Fruit fly (Drosophila melanogaster) whole organism, embryonic: ENCODE measurements around the gene TTLL5.
A peak's percentile ranks its signal among the peaks of the same experiment; 100 is the strongest.

ENCODE experiments used
- Aef1 ChIP-seq: fragments of 200-800 bp; sonication (Bioruptor generic); IDR thresholded peaks from 3 replicates; pipeline ENCODE4 v1.3.6; 2022; ENCODE audit warnings: missing biosample characterization, missing genetic modification characterization
- CG10366 ChIP-seq: fragments of 200-800 bp; sonication (Bioruptor generic); IDR thresholded peaks from 2 replicates; pipeline ENCODE4 v1.3.6; 2022; ENCODE audit warnings: missing biosample characterization, missing genetic modification characterization
- CG11695 ChIP-seq: fragments of 200-800 bp; sonication (Bioruptor generic); IDR thresholded peaks from 3 replicates; pipeline ENCODE4 v1.3.6; 2022; ENCODE audit warnings: missing biosample characterization, missing genetic modification characterization
- CG14441 ChIP-seq: fragments of 200-800 bp; sonication (Bioruptor generic); IDR thresholded peaks from 2 replicates; pipeline ENCODE4 v1.3.6; 2022; ENCODE audit warnings: missing biosample characterization, missing genetic modification characterization
- CG14965 ChIP-seq: fragments of 200-800 bp; sonication (Bioruptor generic); optimal IDR thresholded peaks from 2 replicates; lab custom pipeline; 2016; ENCODE audit warnings: missing biosample characterization, missing genetic modification characterization, borderline replicate concordance
- CG15601 ChIP-seq: fragments of 200-800 bp; sonication (Bioruptor generic); optimal IDR thresholded peaks from 3 replicates; lab custom pipeline; 2019; ENCODE audit warnings: missing biosample characterization, mild to moderate bottlenecking, missing genetic modification characterization, moderate library complexity
- CG2129 ChIP-seq: fragments of 200-800 bp; sonication (Bioruptor generic); IDR thresholded peaks from 2 replicates; pipeline ENCODE4 v1.3.6; 2022; ENCODE audit warnings: missing biosample characterization, missing genetic modification characterization; ENCODE audit not compliant: partially characterized antibody
- CG31388 ChIP-seq: fragments of 200-800 bp; sonication (Bioruptor generic); optimal IDR thresholded peaks from 2 replicates; lab custom pipeline; 2016; ENCODE audit warnings: missing biosample characterization, missing genetic modification characterization
- CG34224 ChIP-seq: fragments of 200-800 bp; sonication (Bioruptor generic); IDR thresholded peaks from 3 replicates; pipeline ENCODE4 v1.3.6; 2022; ENCODE audit warnings: missing biosample characterization, missing genetic modification characterization; ENCODE audit not compliant: partially characterized antibody
- CG3847 ChIP-seq: fragments of 200-800 bp; sonication (Bioruptor generic); IDR thresholded peaks from 2 replicates; pipeline ENCODE4 v1.3.6; 2022; ENCODE audit warnings: missing biosample characterization, missing genetic modification characterization
- CG3995 ChIP-seq: fragments of 200-800 bp; sonication (Bioruptor generic); optimal IDR thresholded peaks from 3 replicates; lab custom pipeline; 2016; ENCODE audit warnings: missing biosample characterization, missing genetic modification characterization
- CG42726 ChIP-seq: fragments of 200-800 bp; sonication (Bioruptor generic); IDR thresholded peaks from 2 replicates; pipeline ENCODE4 v1.3.6; 2022; ENCODE audit warnings: missing biosample characterization, missing genetic modification characterization; ENCODE audit not compliant: partially characterized antibody
- CG4617 ChIP-seq: fragments of 200-800 bp; sonication (Bioruptor generic); optimal IDR thresholded peaks from 3 replicates; lab custom pipeline; 2016; ENCODE audit warnings: missing biosample characterization, missing genetic modification characterization, borderline replicate concordance
- CG6791 ChIP-seq: fragments of 200-800 bp; sonication (Bioruptor generic); IDR thresholded peaks from 3 replicates; pipeline ENCODE4 v1.3.6; 2022; ENCODE audit warnings: missing biosample characterization, missing genetic modification characterization; ENCODE audit not compliant: partially characterized antibody
- CG7963 ChIP-seq: fragments of 200-800 bp; sonication (Bioruptor generic); IDR thresholded peaks from 3 replicates; pipeline ENCODE4 v1.3.6; 2022; ENCODE audit warnings: missing biosample characterization, missing genetic modification characterization; ENCODE audit not compliant: partially characterized antibody
- CG8290 ChIP-seq, 3 experiments: fragments of 200-800 bp; sonication (Bioruptor generic); optimal IDR thresholded peaks; 2 replicates each; lab custom pipeline; 2016 to 2019; ENCODE audit warnings: missing biosample characterization in 3 of 3, missing genetic modification characterization in 3 of 3, mild to moderate bottlenecking in 2 of 3, moderate library complexity in 1 of 3
- CrebB ChIP-seq: fragments of 200-800 bp; sonication (Bioruptor generic); optimal IDR thresholded peaks from 3 replicates; lab custom pipeline; 2018; ENCODE audit warnings: missing biosample characterization, mild to moderate bottlenecking, missing genetic modification characterization
- Dip3 ChIP-seq: fragments of 200-800 bp; sonication (Bioruptor generic); optimal IDR thresholded peaks from 3 replicates; lab custom pipeline; 2016; ENCODE audit warnings: missing biosample characterization, missing genetic modification characterization
- Dll ChIP-seq: fragments of 200-800 bp; sonication (Bioruptor generic); IDR thresholded peaks from 4 replicates; pipeline ENCODE4 v1.3.6; 2022; ENCODE audit warnings: missing biosample characterization, missing genetic modification characterization; ENCODE audit not compliant: partially characterized antibody
- Doc3 ChIP-seq: fragments of 200-800 bp; sonication (Bioruptor generic); IDR thresholded peaks from 3 replicates; pipeline ENCODE4 v1.3.6; 2022; ENCODE audit warnings: missing biosample characterization, missing genetic modification characterization; ENCODE audit not compliant: partially characterized antibody
- MESR4 ChIP-seq: fragments of 200-800 bp; sonication (Bioruptor generic); optimal IDR thresholded peaks from 2 replicates; lab custom pipeline; 2018; ENCODE audit warnings: missing biosample characterization, mild to moderate bottlenecking, missing genetic modification characterization, moderate library complexity
- Rfx ChIP-seq: fragments of 200-800 bp; sonication (Bioruptor generic); IDR thresholded peaks from 2 replicates; pipeline ENCODE4 v1.3.6; 2022; ENCODE audit warnings: missing biosample characterization, missing genetic modification characterization
- Side ChIP-seq: fragments of 200-800 bp; sonication (Bioruptor generic); optimal IDR thresholded peaks from 2 replicates; lab custom pipeline; 2016; ENCODE audit warnings: missing biosample characterization, missing genetic modification characterization
- Sox100B ChIP-seq: fragments of 200-800 bp; sonication (Bioruptor generic); optimal IDR thresholded peaks from 3 replicates; lab custom pipeline; 2018; ENCODE audit warnings: missing biosample characterization, mild to moderate bottlenecking, missing genetic modification characterization
- Spps ChIP-seq: fragments of 200-800 bp; sonication (Bioruptor generic); optimal IDR thresholded peaks from 2 replicates; lab custom pipeline; 2018; ENCODE audit warnings: missing biosample characterization, mild to moderate bottlenecking, missing genetic modification characterization
- Stat92E ChIP-seq, 3 experiments: fragments of >200 bp in 2 of 3; fragments of 200-800 bp in 1 of 3; sonication (Bioruptor generic) in 1 of 3; optimal IDR thresholded peaks; 2 replicates each; lab custom pipeline; 2017 to 2019; ENCODE audit warnings: missing biosample characterization in 3 of 3, missing genetic modification characterization in 3 of 3, mild to moderate bottlenecking in 1 of 3, moderate library complexity in 1 of 3
- Vsx1 ChIP-seq: fragments of 200-800 bp; sonication (Bioruptor generic); optimal IDR thresholded peaks from 2 replicates; lab custom pipeline; 2017; ENCODE audit warnings: missing biosample characterization, mild to moderate bottlenecking, missing genetic modification characterization, missing genetic modification reagents
- bbx ChIP-seq: fragments of 200-800 bp; sonication (Bioruptor generic); IDR thresholded peaks from 2 replicates; pipeline ENCODE4 v1.3.6; 2022; ENCODE audit warnings: missing biosample characterization, missing genetic modification characterization; ENCODE audit not compliant: partially characterized antibody
- caup ChIP-seq: fragments of 200-800 bp; sonication (Bioruptor generic); optimal IDR thresholded peaks from 3 replicates; lab custom pipeline; 2017; ENCODE audit warnings: missing biosample characterization, mild to moderate bottlenecking, missing genetic modification characterization, moderate library complexity; ENCODE audit not compliant: severe bottlenecking
- ci ChIP-seq: fragments of 200-800 bp; sonication (Bioruptor generic); IDR thresholded peaks from 3 replicates; pipeline ENCODE4 v1.3.6; 2022; ENCODE audit warnings: missing biosample characterization, missing genetic modification characterization
- corto ChIP-seq: fragments of 200-800 bp; sonication (Bioruptor generic); optimal IDR thresholded peaks from 2 replicates; lab custom pipeline; 2016; ENCODE audit warnings: missing biosample characterization, mild to moderate bottlenecking, missing genetic modification characterization, moderate library complexity
- danr ChIP-seq: fragments of 200-800 bp; sonication (Bioruptor generic); IDR thresholded peaks from 2 replicates; pipeline ENCODE4 v1.3.6; 2022; ENCODE audit warnings: missing biosample characterization, missing genetic modification characterization
- dm ChIP-seq: fragments of 200-800 bp; sonication (Bioruptor generic); optimal IDR thresholded peaks from 3 replicates; lab custom pipeline; 2016; ENCODE audit warnings: missing biosample characterization, missing genetic modification characterization
- ems ChIP-seq: fragments of 200-800 bp; sonication (Bioruptor generic); optimal IDR thresholded peaks from 3 replicates; lab custom pipeline; 2016; ENCODE audit warnings: missing biosample characterization, missing genetic modification characterization
- gcm ChIP-seq: fragments of 200-800 bp; sonication (Bioruptor generic); optimal IDR thresholded peaks from 2 replicates; lab custom pipeline; 2019; ENCODE audit warnings: missing biosample characterization, mild to moderate bottlenecking, missing genetic modification characterization, moderate library complexity
- gem ChIP-seq: fragments of 200-800 bp; sonication (Bioruptor generic); optimal IDR thresholded peaks from 2 replicates; lab custom pipeline; 2019; ENCODE audit warnings: missing biosample characterization, mild to moderate bottlenecking, missing genetic modification characterization, moderate library complexity
- hbn ChIP-seq: fragments of 200-800 bp; sonication (Bioruptor generic); IDR thresholded peaks from 2 replicates; pipeline ENCODE4 v1.3.6; 2022; ENCODE audit warnings: missing biosample characterization, missing genetic modification characterization; ENCODE audit not compliant: partially characterized antibody
- her ChIP-seq: fragments of 200-800 bp; sonication (Bioruptor generic); optimal IDR thresholded peaks from 2 replicates; lab custom pipeline; 2016; ENCODE audit warnings: missing biosample characterization, missing genetic modification characterization
- jing ChIP-seq: fragments of 200-800 bp; sonication (Bioruptor generic); optimal IDR thresholded peaks from 2 replicates; lab custom pipeline; 2018; ENCODE audit warnings: missing biosample characterization, mild to moderate bottlenecking, missing genetic modification characterization
- lilli ChIP-seq: fragments of 200-800 bp; sonication (Bioruptor generic); optimal IDR thresholded peaks from 3 replicates; lab custom pipeline; 2016; ENCODE audit warnings: missing biosample characterization, missing genetic modification characterization
- nerfin-1 ChIP-seq: fragments of 200-800 bp; sonication (Bioruptor generic); optimal IDR thresholded peaks from 3 replicates; lab custom pipeline; 2019; ENCODE audit warnings: missing biosample characterization, mild to moderate bottlenecking, missing genetic modification characterization, moderate library complexity
- nerfin-2 ChIP-seq: fragments of 200-800 bp; sonication (Bioruptor generic); IDR thresholded peaks from 2 replicates; pipeline ENCODE4 v1.3.6; 2022; ENCODE audit warnings: missing biosample characterization, missing genetic modification characterization; ENCODE audit not compliant: partially characterized antibody
- ro ChIP-seq: fragments of 200-800 bp; sonication (Bioruptor generic); IDR thresholded peaks from 2 replicates; pipeline ENCODE4 v1.3.6; 2022; ENCODE audit warnings: missing biosample characterization, missing genetic modification characterization
- sens ChIP-seq: fragments of 200-800 bp; sonication (Bioruptor generic); peaks from one replicate; lab custom pipeline; 2016; ENCODE audit warnings: missing biosample characterization, missing genetic modification characterization
- slbo ChIP-seq: fragments of 200-800 bp; sonication (Bioruptor generic); IDR thresholded peaks from 2 replicates; pipeline ENCODE4 v1.3.6; 2022; ENCODE audit warnings: missing biosample characterization, missing genetic modification characterization
- sna ChIP-seq: fragments of 200-800 bp; sonication (Bioruptor generic); IDR thresholded peaks from 2 replicates; pipeline ENCODE4 v1.3.6; 2022; ENCODE audit warnings: missing biosample characterization, missing genetic modification characterization; ENCODE audit not compliant: partially characterized antibody
- unpg ChIP-seq: fragments of 200-800 bp; sonication (Bioruptor generic); optimal IDR thresholded peaks from 3 replicates; lab custom pipeline; 2018; ENCODE audit warnings: missing biosample characterization, mild to moderate bottlenecking, missing genetic modification characterization, moderate library complexity
- zfh1 ChIP-seq: fragments of 200-800 bp; sonication (Bioruptor generic); IDR thresholded peaks from 3 replicates; pipeline ENCODE4 v1.3.6; 2022; ENCODE audit warnings: missing biosample characterization, missing genetic modification characterization

TTLL5 gene

DNA sequence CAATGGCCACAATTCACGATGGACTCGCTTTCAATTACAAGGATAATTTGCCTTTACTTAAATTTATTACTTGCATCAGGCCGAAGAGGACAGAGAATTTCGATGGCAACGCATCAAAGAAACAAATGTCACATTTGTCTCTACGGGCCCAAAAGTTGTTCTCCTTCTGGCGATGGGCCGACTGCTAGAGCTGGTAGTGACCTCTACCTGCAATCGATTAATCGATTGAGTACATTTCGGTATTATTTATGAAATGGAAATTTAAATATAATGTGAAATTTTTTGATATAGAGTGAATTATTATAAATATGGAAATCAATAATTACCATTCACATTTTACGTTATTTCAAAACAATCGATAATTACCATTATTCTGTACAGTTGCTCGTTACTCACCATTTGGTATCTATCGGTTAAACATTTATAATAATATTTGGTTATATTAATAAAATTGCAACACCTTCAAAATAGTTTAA is at the start of gene TTLL5, which contains the start of gene CG31510:
TSS of gene TTLL5 (minus strand) at position 185 of the 476 bp plus-strand sequence.
TSS of gene CG31510 (minus strand) at position 185 of the 476 bp plus-strand sequence.
- TF ChIP-seq Dip3 (GFP tag; lab: Kevin White, UChicago) (peak; percentile 12), ems (GFP tag; lab: Kevin White, UChicago) (no peak), hbn (GFP tag; lab: Robert Waterston, UW) (peak; percentile 17), Spps (no peak), dm (GFP tag; lab: Kevin White, UChicago) (peak; percentile 27), danr (GFP tag; lab: Robert Waterston, UW) (0 out of 2 replicates have a peak, but pooled peaks have one; percentile 10), CG42726 (GFP tag; lab: Robert Waterston, UW) (peak; percentile 48; the same call in 1 of the 2 replicates), gem (no peak), CG31388 (GFP tag; lab: Kevin White, UChicago) (no peak), Vsx1 (no peak), Sox100B (GFP tag; lab: Kevin White, UChicago) (peak; percentile 42), CG4617 (peak; percentile 49), zfh1 (GFP tag; lab: Robert Waterston, UW) (peak; percentile 49; the same call in 1 of the 3 replicates), CG7963 (GFP tag; lab: Robert Waterston, UW) (peak; percentile 70), Rfx (GFP tag; lab: Robert Waterston, UW) (peak; percentile 40; the same call in 1 of the 2 replicates), bbx (GFP tag; lab: Robert Waterston, UW) (peak; percentile 60), caup (GFP tag; lab: Kevin White, UChicago) (no peak), CrebB (tag; lab: Kevin White, UChicago) (peak; percentile 9), nerfin-2 (GFP tag; lab: Robert Waterston, UW) (peak; percentile 26; the same call in 1 of the 2 replicates), CG3847 (GFP tag; lab: Robert Waterston, UW) (peak; percentile 17; the same call in 1 of the 2 replicates), jing (GFP tag; lab: Kevin White, UChicago) (no peak), CG14441 (GFP tag; lab: Robert Waterston, UW) (no peak), Doc3 (peak; percentile 70), ci (GFP tag; lab: Robert Waterston, UW) (no peak), unpg (GFP tag; lab: Kevin White, UChicago) (no peak), CG10366 (no peak), nerfin-1 (no peak), her (GFP tag; lab: Kevin White, UChicago) (peak; percentile 11), Dll (GFP tag; lab: Robert Waterston, UW) (peak; percentile 86), slbo (GFP tag; lab: Robert Waterston, UW) (peak; percentile 36; the same call in 1 of the 2 replicates), Stat92E (GFP tag; optimal IDR thresholded peaks at IDR 0.05; lab: Kevin White, UChicago) (peak in 1 of 3 experiments; percentile 16), gcm (GFP tag; lab: Kevin White, UChicago) (peak; percentile 13), MESR4 (GFP tag; lab: Kevin White, UChicago) (peak; percentile 99), CG3995 (GFP tag; lab: Kevin White, UChicago) (peak; percentile 79), CG6791 (GFP tag; lab: Robert Waterston, UW) (peak; percentile 84), corto (GFP tag; lab: Kevin White, UChicago) (no peak), Side (GFP tag; lab: Kevin White, UChicago) (peak; percentile 8), ro (GFP tag; lab: Robert Waterston, UW) (no peak), lilli (GFP tag; lab: Kevin White, UChicago) (peak; percentile 15), CG15601 (tag; lab: Kevin White, UChicago) (no peak), sna (GFP tag; lab: Robert Waterston, UW) (peak; percentile 61), sens (GFP tag; lab: Kevin White, UChicago) (peak; percentile 67), Aef1 (GFP tag; lab: Robert Waterston, UW) (no peak), CG34224 (peak; percentile 15; the same call in 2 of the 3 replicates), CG8290 (GFP tag; optimal IDR thresholded peaks at IDR 0.05; lab: Kevin White, UChicago) (no peak), CG8290 (tag; optimal IDR thresholded peaks at IDR 0.05; lab: Kevin White, UChicago) (no peak), CG14965 (GFP tag; lab: Kevin White, UChicago) (no peak), CG2129 (GFP tag; lab: Robert Waterston, UW) (peak; percentile 70), CG11695 (GFP tag; lab: Robert Waterston, UW) (peak; percentile 26; the same call in 1 of the 3 replicates)
